Worm (Caenorhabditis elegans) whole organism, L2 larva: Measurements from ENCODE around the gene sru-28.
A peak's percentile ranks its signal among the peaks of the same experiment; 100 is the strongest.

Experiments
- F13H6.1 ChIP-seq: sonication (generic microtip); optimal IDR thresholded peaks from 2 replicates; lab custom pipeline; 2016; ENCODE audit warnings: missing genetic modification characterization, missing compliant biosample characterization
- R02D3.7 ChIP-seq: fragments of 150-350 bp; optimal IDR thresholded peaks from 2 replicates; lab custom pipeline; 2014; ENCODE audit warnings: missing biosample characterization, missing genetic modification characterization
- Y55F3AM.14 ChIP-seq: fragments of 200-800 bp; sonication (Bioruptor generic); optimal IDR thresholded peaks from 2 replicates; lab custom pipeline; 2018; ENCODE audit warnings: mild to moderate bottlenecking, missing genetic modification characterization, missing compliant biosample characterization
- ZK546.5 ChIP-seq: sonication (generic microtip); optimal IDR thresholded peaks from 2 replicates; lab custom pipeline; 2017; ENCODE audit warnings: missing biosample characterization, missing genetic modification characterization
- aly-2 ChIP-seq: fragments of 150-350 bp; optimal IDR thresholded peaks from 2 replicates; lab custom pipeline; 2014; ENCODE audit warnings: missing biosample characterization, missing genetic modification characterization
- crh-2 ChIP-seq: sonication (generic microtip); optimal IDR thresholded peaks from 2 replicates; lab custom pipeline; 2017; ENCODE audit warnings: missing biosample characterization, missing genetic modification characterization
- dmd-4 ChIP-seq: sonication (generic microtip); optimal IDR thresholded peaks from 2 replicates; lab custom pipeline; 2017; ENCODE audit warnings: missing biosample characterization, missing genetic modification characterization
- fos-1 ChIP-seq: fragments of 150-350 bp; optimal IDR thresholded peaks from 2 replicates; lab custom pipeline; 2014; ENCODE audit warnings: missing biosample characterization, missing genetic modification characterization
- gmeb-1 ChIP-seq: fragments of 150-350 bp; optimal IDR thresholded peaks from 2 replicates; lab custom pipeline; 2014; ENCODE audit warnings: missing biosample characterization, missing genetic modification characterization
- lin-11 ChIP-seq: fragments of 150-350 bp; sonication (generic microtip); optimal IDR thresholded peaks from 2 replicates; lab custom pipeline; 2014; ENCODE audit warnings: missing biosample characterization, missing genetic modification characterization, inconsistent platforms, mixed read lengths
- lin-13 ChIP-seq: fragments of 150-350 bp; optimal IDR thresholded peaks from 2 replicates; lab custom pipeline; 2014; ENCODE audit warnings: missing biosample characterization, missing genetic modification reagents, missing genetic modification characterization
- lin-39 ChIP-seq: fragments of 150-350 bp; optimal IDR thresholded peaks from 2 replicates; lab custom pipeline; 2014; ENCODE audit warnings: missing biosample characterization, missing genetic modification reagents, missing genetic modification characterization
- lsy-2 ChIP-seq, 2 experiments: fragments of 150-350 bp in 1 of 2; sonication (generic microtip) in 1 of 2; optimal IDR thresholded peaks; 2 replicates each; lab custom pipeline; 2014 to 2017; ENCODE audit warnings: missing biosample characterization in 2 of 2, missing genetic modification characterization in 2 of 2
- mbf-1 ChIP-seq: sonication (generic microtip); optimal IDR thresholded peaks from 2 replicates; lab custom pipeline; 2017; ENCODE audit warnings: missing biosample characterization, missing genetic modification characterization
- mdl-1 ChIP-seq, 2 experiments: fragments of 150-350 bp in 1 of 2; sonication (generic microtip) in 1 of 2; optimal IDR thresholded peaks; 2 replicates each; lab custom pipeline; 2017; ENCODE audit warnings: missing biosample characterization in 2 of 2, missing genetic modification characterization in 2 of 2
- nhr-11 ChIP-seq: fragments of 150-350 bp; optimal IDR thresholded peaks from 2 replicates; lab custom pipeline; 2014; ENCODE audit warnings: missing biosample characterization, missing genetic modification characterization
- nhr-129 ChIP-seq: fragments of 150-350 bp; optimal IDR thresholded peaks from 2 replicates; lab custom pipeline; 2014; ENCODE audit warnings: missing biosample characterization, missing genetic modification characterization
- nhr-21 ChIP-seq: fragments of 150-350 bp; optimal IDR thresholded peaks from 2 replicates; lab custom pipeline; 2014; ENCODE audit warnings: missing biosample characterization, missing genetic modification characterization
- nhr-237 ChIP-seq: fragments of 150-350 bp; optimal IDR thresholded peaks from 2 replicates; lab custom pipeline; 2014; ENCODE audit warnings: missing biosample characterization, missing genetic modification characterization
- nhr-6 ChIP-seq: fragments of 150-350 bp; optimal IDR thresholded peaks from 2 replicates; lab custom pipeline; 2014; ENCODE audit warnings: missing biosample characterization, missing genetic modification characterization
- nhr-77 ChIP-seq: fragments of 150-350 bp; optimal IDR thresholded peaks from 2 replicates; lab custom pipeline; 2014; ENCODE audit warnings: missing biosample characterization, missing genetic modification characterization
- sem-4 ChIP-seq: fragments of 150-350 bp; optimal IDR thresholded peaks from 2 replicates; lab custom pipeline; 2014; ENCODE audit warnings: missing biosample characterization, missing genetic modification reagents, missing genetic modification characterization
- skn-1 ChIP-seq: sonication (generic microtip); optimal IDR thresholded peaks from 2 replicates; lab custom pipeline; 2017; ENCODE audit warnings: missing biosample characterization, missing genetic modification characterization
- sma-3 ChIP-seq: sonication (generic microtip); optimal IDR thresholded peaks from 2 replicates; lab custom pipeline; 2016; ENCODE audit warnings: missing genetic modification reagents, missing genetic modification characterization, missing compliant biosample characterization
- sma-9 ChIP-seq, 2 experiments: fragments of 150-350 bp in 1 of 2; sonication (generic microtip) in 1 of 2; optimal IDR thresholded peaks; 2 replicates each; lab custom pipeline; 2014 to 2016; ENCODE audit warnings: missing genetic modification characterization in 2 of 2, mild to moderate bottlenecking in 1 of 2, missing biosample characterization in 1 of 2, missing compliant biosample characterization in 1 of 2, missing genetic modification reagents in 1 of 2, moderate library complexity in 1 of 2
- ztf-11 ChIP-seq: sonication (generic microtip); optimal IDR thresholded peaks from 2 replicates; lab custom pipeline; 2017; ENCODE audit warnings: missing biosample characterization, missing genetic modification characterization
- ztf-4 ChIP-seq: fragments of 150-350 bp; optimal IDR thresholded peaks from 2 replicates; lab custom pipeline; 2014; ENCODE audit warnings: missing biosample characterization, missing genetic modification characterization

Gene sru-28

DNA sequence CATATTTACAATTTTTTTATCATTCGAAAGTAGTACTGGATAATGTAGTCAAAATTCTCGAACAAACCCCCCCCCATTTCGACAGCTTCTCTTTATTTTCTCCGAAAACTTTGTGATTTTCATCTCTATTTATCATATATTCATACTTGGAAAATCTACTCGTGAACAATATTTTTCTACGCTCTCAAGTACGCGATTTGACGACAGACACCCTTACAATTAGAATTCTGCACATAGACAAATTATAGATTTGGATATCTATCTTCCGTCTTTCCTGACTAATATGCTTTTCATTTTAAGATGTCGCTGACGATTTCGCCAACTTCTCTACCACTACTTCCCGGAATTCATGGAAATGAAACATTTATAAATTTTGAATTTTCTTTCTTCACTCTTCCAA is at the start of gene sru-28:
sru-28 (plus strand) TSS at position 301 of the 400 bp plus-strand sequence.
- no peak for TF ChIP-seq nhr-11 (tag; lab: Kevin White, UChicago)
- TF ChIP-seq mbf-1 (tag; lab: Kevin White, UChicago), result no peak
- TF ChIP-seq lin-39 (tag; lab: Kevin White, UChicago), result no peak
- no peak for TF ChIP-seq sma-3 (GFP tag; lab: Kevin White, UChicago)
- no peak for TF ChIP-seq skn-1 (tag; lab: Kevin White, UChicago)
- no peak for TF ChIP-seq F13H6.1 (tag; lab: Kevin White, UChicago)
- TF ChIP-seq, all 48 proteins: peak for 0

DNA sequence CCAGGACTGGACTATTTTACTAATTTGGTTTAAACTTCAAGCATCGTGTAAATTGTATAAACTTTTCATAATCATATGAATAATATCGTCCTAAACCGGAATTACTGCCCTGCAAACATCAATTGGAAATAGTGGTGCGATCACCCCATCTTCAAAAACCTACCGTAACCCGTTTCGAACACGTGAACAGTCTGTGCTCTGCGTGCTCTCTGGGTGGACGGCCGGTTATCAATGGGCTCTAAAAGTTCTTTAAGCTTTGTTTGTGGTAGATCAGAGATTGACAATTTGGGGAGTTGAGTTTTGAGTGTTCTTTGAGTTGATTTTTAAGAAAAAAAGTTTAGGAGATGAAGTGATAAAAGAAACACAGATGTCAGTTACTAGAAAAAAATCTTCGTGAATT is 49.5 kb upstream of the sru-28 start:
- no peak for TF ChIP-seq aly-2 (tag; lab: Kevin White, UChicago)
- no peak for TF ChIP-seq ZK546.5
- TF ChIP-seq nhr-21 (tag; lab: Kevin White, UChicago), result no peak
- TF ChIP-seq crh-2, result no peak
- TF ChIP-seq ztf-4 (tag; lab: Kevin White, UChicago), result no peak
- TF ChIP-seq F13H6.1 (tag; lab: Kevin White, UChicago), result no peak
- TF ChIP-seq gmeb-1 (tag; lab: Kevin White, UChicago), result no peak
- TF ChIP-seq ztf-11 (tag; lab: Kevin White, UChicago), result no peak
- no peak for TF ChIP-seq dmd-4 (tag; lab: Kevin White, UChicago)
- TF ChIP-seq sem-4 (tag; lab: Kevin White, UChicago), result no peak
- TF ChIP-seq nhr-6 (tag; lab: Kevin White, UChicago), result no peak
- TF ChIP-seq lsy-2 (tag; optimal IDR thresholded peaks at IDR 0.05; lab: Kevin White, UChicago), result peak in 1 of 2 experiments; percentile 41
- no peak for TF ChIP-seq mdl-1 (tag; optimal IDR thresholded peaks at IDR 0.05; lab: Kevin White, UChicago)
- no peak for TF ChIP-seq Y55F3AM.14 (GFP tag; lab: Kevin White, UChicago)
- TF ChIP-seq nhr-237 (tag; lab: Kevin White, UChicago), result no peak
- no peak for TF ChIP-seq nhr-77 (tag; lab: Kevin White, UChicago)
- TF ChIP-seq R02D3.7, result no peak
- peak; percentile 45 for TF ChIP-seq sma-9 (GFP tag; optimal IDR thresholded peaks at IDR 0.05; lab: Kevin White, UChicago)
- no peak for TF ChIP-seq sma-9 (tag; optimal IDR thresholded peaks at IDR 0.05; lab: Kevin White, UChicago)

ce11 chrV:1459374-1459926 is 46.6 kb upstream of the sru-28 start:
- TF ChIP-seq gmeb-1 (tag; lab: Kevin White, UChicago) (peak; percentile 14), nhr-129 (tag; lab: Kevin White, UChicago) (no peak), lin-13 (GFP tag; lab: Kevin White, UChicago) (no peak), crh-2 (peak; percentile 2), sma-9 (GFP tag; optimal IDR thresholded peaks at IDR 0.05; lab: Kevin White, UChicago) (peak; percentile 56), sma-9 (tag; optimal IDR thresholded peaks at IDR 0.05; lab: Kevin White, UChicago) (no peak), fos-1 (tag; lab: Kevin White, UChicago) (peak; percentile 33)

ce11 chrV:1460069-1460468 is 46.0 kb upstream of the sru-28 start, which contains the start of gene hacd-1:
TSS of gene hacd-1 (plus strand) at chrV:1460369.
- TF ChIP-seq gmeb-1 (tag; lab: Kevin White, UChicago) (no peak), lin-11 (tag; lab: Kevin White, UChicago) (no peak), sma-3 (GFP tag; lab: Kevin White, UChicago) (no peak)

DNA sequence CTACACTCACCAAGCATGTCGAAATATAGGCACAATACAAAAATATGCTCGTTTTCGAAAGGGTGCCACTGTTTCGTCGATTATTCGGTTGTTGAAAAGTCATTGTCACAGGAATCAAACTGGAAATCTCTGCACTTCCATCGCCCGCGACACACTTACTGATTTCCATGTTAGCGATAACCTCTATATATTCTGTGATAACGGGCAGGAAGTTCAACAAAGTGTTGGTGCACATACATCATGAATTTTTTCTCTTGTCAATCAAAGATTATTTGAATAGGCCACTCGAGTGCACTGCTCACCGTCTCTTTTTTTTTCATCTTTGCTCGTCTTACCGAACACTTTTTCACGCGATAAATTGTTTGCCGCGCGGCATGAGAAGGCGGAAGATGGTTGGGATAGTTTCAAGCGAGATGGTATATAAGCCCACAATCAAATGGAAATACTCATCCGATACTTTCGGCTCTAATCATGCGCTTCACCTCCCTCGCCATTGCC is 41.5 kb upstream of the sru-28 start, which contains the start of the genes fpn-1.2 and pqn-54:
fpn-1.2 (minus strand) TSS at position 157 of the 498 bp plus-strand sequence.
pqn-54 (plus strand) TSS at position 448 of the 498 bp plus-strand sequence.
- TF ChIP-seq fos-1 (tag; lab: Kevin White, UChicago), result peak; percentile 37
- TF ChIP-seq nhr-11 (tag; lab: Kevin White, UChicago), result no peak
- TF ChIP-seq sma-9 (GFP tag; optimal IDR thresholded peaks at IDR 0.05; lab: Kevin White, UChicago), result peak; percentile 11
- TF ChIP-seq sma-9 (tag; optimal IDR thresholded peaks at IDR 0.05; lab: Kevin White, UChicago), result no peak

- TF ChIP-seq lsy-2 (tag; optimal IDR thresholded peaks at IDR 0.05; lab: Kevin White, UChicago), result no peak
- TF ChIP-seq ztf-11 (tag; lab: Kevin White, UChicago), result no peak
- TF ChIP-seq gmeb-1 (tag; lab: Kevin White, UChicago), result no peak
Observed at ce11 chrV:1465932-1466331, 40.2 kb upstream of the sru-28 start.
